Fruit fly (Drosophila melanogaster): ENCODE data around the gene IscU.

The IscU gene

DNA sequence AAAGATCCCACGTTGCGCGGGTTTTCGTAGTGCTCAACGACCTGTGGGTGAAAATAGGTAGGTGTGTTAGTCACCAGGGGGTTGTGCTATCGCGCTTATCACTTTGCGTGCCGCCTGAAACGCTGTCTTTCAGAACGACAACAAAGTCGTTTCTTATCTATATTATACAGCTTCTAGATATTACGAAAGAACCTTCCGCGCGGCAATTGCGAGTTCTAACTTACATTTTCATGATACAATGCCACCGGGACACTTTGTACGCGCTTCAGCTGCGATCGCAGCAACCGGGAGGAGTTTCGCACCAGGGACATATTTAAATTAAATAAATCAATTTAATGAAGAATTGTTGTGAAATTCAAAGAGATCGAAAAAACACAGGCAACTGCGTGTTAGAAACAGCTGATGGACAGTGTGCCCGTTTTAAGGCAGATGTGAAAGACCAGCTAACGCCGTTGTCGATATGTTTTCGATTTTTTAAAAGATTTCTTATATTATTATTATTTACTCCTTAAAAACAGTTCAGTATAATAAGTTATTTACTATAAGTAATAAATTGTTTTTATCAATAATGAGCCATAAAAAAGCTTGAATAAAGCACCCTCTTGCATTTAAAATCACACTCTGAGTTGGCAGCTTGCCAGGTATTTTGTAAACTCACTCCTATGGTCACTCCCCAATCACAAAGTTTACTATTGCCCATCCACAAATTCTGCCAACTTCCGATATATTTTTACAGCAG is at the start of gene IscU, which contains the start of gene CG8379:
IscU (minus strand) TSS at position 417 of the 739 bp plus-strand sequence.
CG8379 (plus strand) TSS at position 651 of the 739 bp plus-strand sequence.
- TF ChIP-seq psq (optimal IDR thresholded peaks at IDR 0.05) (no peak), Dll (optimal IDR thresholded peaks at IDR 0.05) (no peak), usp (GFP tag; optimal IDR thresholded peaks at IDR 0.05) (no peak), CG8478 (optimal IDR thresholded peaks at IDR 0.05) (no peak), EcR (GFP tag; optimal IDR thresholded peaks at IDR 0.05) (no peak), pan (optimal IDR thresholded peaks at IDR 0.05) (no peak)

DNA sequence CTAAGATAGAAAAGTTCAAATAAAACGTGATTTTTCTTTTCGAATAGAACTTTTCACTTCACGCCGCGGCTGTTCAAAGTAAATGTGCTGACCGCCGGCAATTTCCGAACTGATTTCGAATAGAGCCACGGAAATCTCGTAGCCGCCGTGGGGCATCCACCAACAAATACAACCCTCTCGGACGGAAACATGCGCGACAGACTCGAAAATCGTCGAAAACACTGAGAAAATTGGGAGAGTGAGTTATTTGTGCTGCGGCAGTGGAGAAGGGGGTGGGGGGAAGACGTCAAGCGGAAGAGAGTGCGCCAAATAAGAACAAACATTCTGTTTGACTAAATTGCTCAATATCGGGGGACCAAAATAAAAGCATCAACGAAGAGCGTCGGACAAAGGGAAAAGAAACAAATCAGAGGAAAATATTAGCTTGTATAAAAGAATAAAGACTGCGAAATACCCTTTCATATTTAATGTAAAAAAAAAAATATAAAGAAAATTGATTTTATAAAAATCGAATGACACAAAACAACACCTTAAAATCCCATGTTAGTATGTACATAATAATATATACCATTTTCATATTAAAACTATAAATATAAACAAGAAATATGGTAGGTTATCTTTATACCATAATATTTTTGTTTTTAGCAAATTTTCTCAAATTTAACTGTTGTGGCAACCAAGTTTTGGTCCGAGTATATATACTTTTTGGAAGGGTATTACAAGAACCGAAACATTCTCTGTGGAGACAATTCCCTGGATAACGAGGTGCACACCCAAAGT is 43.5 kb upstream of the IscU start:
- no peak for TF ChIP-seq pan (optimal IDR thresholded peaks at IDR 0.05)
- no peak for TF ChIP-seq usp (GFP tag; optimal IDR thresholded peaks at IDR 0.05)
- TF ChIP-seq Dll (optimal IDR thresholded peaks at IDR 0.05), result no peak
- no peak for TF ChIP-seq psq (optimal IDR thresholded peaks at IDR 0.05)
- no peak for TF ChIP-seq EcR (GFP tag; optimal IDR thresholded peaks at IDR 0.05)
- TF ChIP-seq CG8478 (optimal IDR thresholded peaks at IDR 0.05), result no peak

DNA sequence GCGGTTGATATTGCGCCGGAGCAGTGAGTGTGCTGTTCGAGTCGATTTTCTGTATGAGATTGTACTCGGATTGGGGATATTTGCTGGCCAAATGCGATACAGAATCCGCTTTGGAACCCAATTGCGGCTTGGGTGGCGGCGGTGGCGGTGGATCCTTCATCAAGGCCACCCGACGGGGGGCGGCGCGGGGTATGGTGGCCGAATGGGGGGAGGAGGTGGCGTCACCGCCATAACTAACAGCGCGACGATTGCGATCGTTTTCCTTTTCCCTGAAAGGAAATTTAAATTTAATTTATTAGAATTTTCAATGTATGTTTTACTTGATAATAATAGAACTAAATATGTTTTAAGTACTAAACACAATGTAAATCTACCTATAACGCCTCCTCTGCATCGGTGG is 41.1 kb upstream of the IscU start:
- TF ChIP-seq pan (optimal IDR thresholded peaks at IDR 0.05) (no peak), EcR (GFP tag; optimal IDR thresholded peaks at IDR 0.05) (no peak), psq (optimal IDR thresholded peaks at IDR 0.05) (no peak), Dll (optimal IDR thresholded peaks at IDR 0.05) (no peak), CG8478 (optimal IDR thresholded peaks at IDR 0.05) (no peak), usp (GFP tag; optimal IDR thresholded peaks at IDR 0.05) (no peak)

DNA sequence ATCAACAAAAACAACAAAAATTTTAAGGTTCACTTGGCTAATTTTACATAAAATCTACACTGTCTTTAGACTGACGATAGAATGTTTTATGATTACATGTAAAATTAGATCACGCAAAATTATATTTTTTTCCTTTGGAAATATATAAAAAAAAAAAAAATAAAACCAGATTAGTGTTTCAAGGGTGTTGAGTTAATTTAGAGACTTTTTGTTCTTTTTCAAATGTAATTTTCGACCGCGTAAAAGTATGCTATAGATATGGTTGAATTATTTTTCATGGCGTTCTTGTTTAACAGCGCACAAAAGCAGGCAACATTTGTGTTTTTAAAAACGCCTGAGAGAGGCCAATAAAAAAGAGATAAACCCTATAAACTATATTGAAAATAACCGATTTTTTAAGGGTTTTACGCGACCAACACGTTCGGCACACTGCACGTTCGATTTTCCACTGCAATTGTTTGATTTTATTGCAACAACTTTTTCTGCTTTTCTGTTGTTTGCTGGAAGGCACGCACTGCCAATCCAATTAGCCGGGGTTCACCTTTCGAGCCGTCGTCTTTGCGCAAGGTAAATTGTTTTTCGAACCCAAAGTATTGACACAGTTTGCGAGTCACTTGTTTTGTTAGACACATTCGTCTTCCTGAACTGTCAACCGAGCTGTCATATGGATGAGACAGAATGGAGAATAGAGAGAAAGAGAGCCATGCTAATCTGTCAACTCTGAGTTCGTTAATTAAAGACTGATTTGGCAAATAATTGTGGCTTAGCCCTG is 39.3 kb upstream of the IscU start:
- TF ChIP-seq Dll (optimal IDR thresholded peaks at IDR 0.05), result no peak
- TF ChIP-seq CG8478 (optimal IDR thresholded peaks at IDR 0.05), result no peak
- no peak for TF ChIP-seq pan (optimal IDR thresholded peaks at IDR 0.05)
- TF ChIP-seq EcR (GFP tag; optimal IDR thresholded peaks at IDR 0.05), result no peak
- no peak for TF ChIP-seq psq (optimal IDR thresholded peaks at IDR 0.05)
- TF ChIP-seq usp (GFP tag; optimal IDR thresholded peaks at IDR 0.05), result no peak

DNA sequence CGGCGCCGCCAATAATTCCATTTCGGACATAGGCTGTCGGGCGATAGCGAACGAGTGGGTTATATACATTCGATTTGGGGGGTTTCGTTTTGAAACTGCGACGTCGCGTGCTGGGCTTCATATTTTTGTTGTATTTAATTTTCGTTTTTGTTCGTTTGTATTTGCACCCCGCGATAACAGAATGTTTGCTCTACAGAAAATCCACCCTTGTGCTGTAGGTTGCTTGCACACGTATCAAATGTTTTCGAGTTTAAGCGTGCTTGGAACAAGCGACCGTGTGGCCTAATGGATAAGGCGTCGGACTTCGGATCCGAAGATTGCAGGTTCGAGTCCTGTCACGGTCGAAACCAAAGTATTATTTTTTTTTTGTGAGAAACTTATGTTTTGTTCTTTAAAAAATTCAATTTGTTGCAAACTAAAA is 38.7 kb upstream of the IscU start:
- TF ChIP-seq CG8478 (optimal IDR thresholded peaks at IDR 0.05), result no peak
- no peak for TF ChIP-seq usp (GFP tag; optimal IDR thresholded peaks at IDR 0.05)
- no peak for TF ChIP-seq pan (optimal IDR thresholded peaks at IDR 0.05)
- TF ChIP-seq Dll (optimal IDR thresholded peaks at IDR 0.05), result no peak
- no peak for TF ChIP-seq psq (optimal IDR thresholded peaks at IDR 0.05)
- TF ChIP-seq EcR (GFP tag; optimal IDR thresholded peaks at IDR 0.05), result no peak

DNA sequence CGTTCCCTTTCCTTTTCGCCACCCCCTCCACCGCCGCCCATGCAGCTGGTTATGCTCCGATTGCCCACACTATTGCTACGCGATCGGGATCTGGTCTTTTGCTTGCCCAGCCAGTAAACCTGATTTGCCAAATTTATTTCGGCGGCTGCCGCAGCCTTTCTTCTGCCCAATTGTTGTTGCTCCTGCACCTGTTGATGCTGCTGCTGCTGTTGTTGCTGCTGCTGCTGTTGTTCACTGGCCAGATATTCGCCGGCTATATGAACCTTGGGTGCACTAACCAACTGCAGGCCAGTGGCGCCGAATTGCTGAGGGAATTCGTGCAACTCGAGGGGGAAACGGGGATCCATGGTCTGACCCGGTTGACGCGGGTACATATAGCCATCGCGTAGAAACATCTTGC is 38.2 kb upstream of the IscU start:
- no peak for TF ChIP-seq pan (optimal IDR thresholded peaks at IDR 0.05)
- no peak for TF ChIP-seq CG8478 (optimal IDR thresholded peaks at IDR 0.05)
- no peak for TF ChIP-seq psq (optimal IDR thresholded peaks at IDR 0.05)
- TF ChIP-seq usp (GFP tag; optimal IDR thresholded peaks at IDR 0.05), result no peak
- TF ChIP-seq Dll (optimal IDR thresholded peaks at IDR 0.05), result no peak
- TF ChIP-seq EcR (GFP tag; optimal IDR thresholded peaks at IDR 0.05), result no peak

DNA sequence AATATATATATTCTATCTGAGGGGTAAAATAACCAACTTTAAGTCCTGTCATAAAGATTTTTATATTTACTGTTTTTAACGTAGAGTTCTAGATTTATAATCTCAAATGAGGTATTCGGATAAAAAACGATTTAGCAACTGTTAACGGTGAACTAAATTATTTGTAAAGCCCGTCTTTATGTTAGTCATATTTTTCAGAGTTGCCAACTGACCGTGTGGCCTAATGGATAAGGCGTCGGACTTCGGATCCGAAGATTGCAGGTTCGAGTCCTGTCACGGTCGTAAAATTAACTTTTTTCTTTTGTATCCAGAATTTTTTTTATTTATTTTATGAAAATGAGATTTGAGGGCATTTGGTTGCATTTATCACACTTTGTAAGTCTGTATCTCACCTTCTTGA is 37.7 kb upstream of the IscU start:
- TF ChIP-seq usp (GFP tag; optimal IDR thresholded peaks at IDR 0.05) (no peak), EcR (GFP tag; optimal IDR thresholded peaks at IDR 0.05) (no peak), pan (optimal IDR thresholded peaks at IDR 0.05) (no peak), psq (optimal IDR thresholded peaks at IDR 0.05) (no peak), CG8478 (optimal IDR thresholded peaks at IDR 0.05) (no peak), Dll (optimal IDR thresholded peaks at IDR 0.05) (no peak)

DNA sequence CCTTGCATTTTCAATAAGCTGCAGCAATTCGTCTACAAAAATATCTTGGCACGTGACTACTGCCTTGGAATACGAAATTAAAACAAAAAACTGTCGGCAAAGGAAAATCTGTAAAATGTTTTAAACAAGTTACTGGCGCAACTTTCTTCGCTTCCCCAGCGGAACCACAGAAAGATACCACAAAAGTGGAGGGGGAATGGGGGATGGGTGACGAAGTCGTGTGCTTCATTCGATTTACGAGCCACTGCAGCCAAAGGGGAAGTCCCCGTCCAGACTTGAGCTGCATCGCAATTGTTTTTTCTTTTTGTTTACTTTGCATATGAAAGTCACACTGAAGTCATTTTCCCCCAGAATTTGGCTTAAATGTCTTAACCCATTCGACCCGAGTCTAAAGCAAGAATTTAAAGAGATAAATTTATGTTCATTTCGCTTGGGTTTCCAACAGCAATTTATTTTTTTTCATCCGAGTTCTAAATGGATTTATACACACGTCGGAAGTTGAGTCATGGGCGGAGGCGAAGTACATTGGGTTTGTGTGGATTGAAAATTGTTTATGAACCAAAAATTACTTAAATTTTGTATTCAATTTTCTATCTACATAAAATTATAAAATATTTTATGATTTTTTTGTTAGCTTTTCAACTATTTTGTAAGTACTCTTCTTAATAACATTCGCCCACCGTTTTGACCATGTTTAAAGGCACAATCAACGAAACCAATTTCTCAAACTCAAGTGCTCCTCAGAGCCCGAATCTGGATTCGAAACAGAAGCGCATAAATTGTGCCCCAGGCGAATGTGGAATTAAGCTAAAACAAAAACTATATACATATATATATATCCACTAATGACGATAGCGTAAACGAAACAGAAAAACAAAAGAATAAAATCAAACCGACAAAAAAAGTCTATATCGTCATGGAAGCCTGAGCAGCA is 36.4 kb upstream of the IscU start:
- TF ChIP-seq CG8478 (optimal IDR thresholded peaks at IDR 0.05), result no peak
- no peak for TF ChIP-seq pan (optimal IDR thresholded peaks at IDR 0.05)
- TF ChIP-seq usp (GFP tag; optimal IDR thresholded peaks at IDR 0.05), result no peak
- no peak for TF ChIP-seq Dll (optimal IDR thresholded peaks at IDR 0.05)
- no peak for TF ChIP-seq psq (optimal IDR thresholded peaks at IDR 0.05)
- no peak for TF ChIP-seq EcR (GFP tag; optimal IDR thresholded peaks at IDR 0.05)

DNA sequence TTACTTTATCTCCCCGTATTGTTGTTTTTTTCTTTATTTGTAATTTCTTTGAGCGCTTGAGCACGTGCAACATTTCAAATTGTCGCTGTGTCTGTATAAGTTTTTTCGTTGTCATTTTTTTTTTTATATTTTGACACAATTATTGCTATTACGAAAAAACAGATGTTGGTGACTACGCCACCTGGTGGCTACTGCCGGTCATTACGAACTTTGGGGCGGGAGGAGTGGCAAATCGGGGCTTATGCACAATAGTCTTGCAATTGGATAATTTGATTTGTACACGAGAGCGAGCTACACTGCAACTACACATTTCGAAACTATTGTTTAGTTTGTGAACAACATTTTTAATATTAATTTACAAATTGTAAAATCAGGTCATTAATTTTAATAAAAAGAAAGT is 35.3 kb upstream of the IscU start:
- TF ChIP-seq pan (optimal IDR thresholded peaks at IDR 0.05), result no peak
- no peak for TF ChIP-seq usp (GFP tag; optimal IDR thresholded peaks at IDR 0.05)
- no peak for TF ChIP-seq psq (optimal IDR thresholded peaks at IDR 0.05)
- no peak for TF ChIP-seq EcR (GFP tag; optimal IDR thresholded peaks at IDR 0.05)
- TF ChIP-seq CG8478 (optimal IDR thresholded peaks at IDR 0.05), result no peak
- no peak for TF ChIP-seq Dll (optimal IDR thresholded peaks at IDR 0.05)

DNA sequence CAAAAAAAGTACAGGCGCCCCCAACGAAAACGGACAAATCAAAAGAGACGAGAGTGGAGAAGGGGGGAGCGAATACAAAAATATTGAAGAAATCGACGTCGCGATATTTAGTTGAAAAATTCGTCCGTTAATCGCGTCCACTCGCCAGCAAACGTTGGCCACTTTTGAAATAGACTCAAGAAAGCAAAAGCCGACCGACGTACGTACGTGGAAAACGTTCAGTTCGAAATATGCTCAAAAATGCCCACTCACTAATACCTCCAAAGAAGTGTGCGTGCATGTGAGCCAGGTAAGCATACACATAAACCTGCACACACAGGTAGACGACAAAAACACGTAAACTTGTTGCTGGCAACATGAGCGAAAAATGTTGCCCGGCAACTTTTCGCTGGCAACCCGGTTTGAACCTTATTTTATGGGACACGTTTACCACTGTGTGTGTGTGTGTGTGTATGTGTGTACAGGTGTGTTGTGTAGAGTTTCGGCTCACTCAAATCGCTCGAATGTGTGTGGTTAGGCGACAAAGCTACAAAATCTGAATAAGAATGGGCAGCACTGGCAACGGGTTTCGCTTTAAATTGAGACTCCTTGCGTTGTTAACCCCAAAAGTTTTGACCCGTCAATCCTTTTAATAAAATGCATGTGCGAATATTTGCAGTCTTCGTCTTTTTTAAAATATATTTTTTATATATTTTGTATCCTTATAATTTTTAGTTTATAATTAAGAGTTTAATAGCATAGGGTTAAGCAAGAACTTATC is 33.7 kb upstream of the IscU start:
- TF ChIP-seq pan (optimal IDR thresholded peaks at IDR 0.05) (no peak), usp (GFP tag; optimal IDR thresholded peaks at IDR 0.05) (no peak), Dll (optimal IDR thresholded peaks at IDR 0.05) (no peak), CG8478 (optimal IDR thresholded peaks at IDR 0.05) (no peak), EcR (GFP tag; optimal IDR thresholded peaks at IDR 0.05) (no peak), psq (optimal IDR thresholded peaks at IDR 0.05) (no peak)

Data from whole organism.